Worm (Caenorhabditis elegans) whole organism, mixed stage, embryonic: Measurements from ENCODE around the gene Y32G9A.2.

Source experiments
- M03D4.4 ChIP-seq: sonication (generic microtip); optimal IDR thresholded peaks from 2 replicates; lab custom pipeline; 2017; ENCODE audit warnings: mild to moderate bottlenecking, missing genetic modification characterization, missing compliant biosample characterization
- bed-3 ChIP-seq: fragments of 200-800 bp; sonication (Bioruptor generic); optimal IDR thresholded peaks from 3 replicates; lab custom pipeline; 2018; ENCODE audit warnings: mild to moderate bottlenecking, missing genetic modification characterization, moderate library complexity, missing compliant biosample characterization
- blmp-1 ChIP-seq: fragments of 150-350 bp; optimal IDR thresholded peaks from 2 replicates; lab custom pipeline; 2014; ENCODE audit warnings: missing biosample characterization, missing genetic modification characterization
- ceh-39 ChIP-seq: fragments of 150-350 bp; optimal IDR thresholded peaks from 2 replicates; lab custom pipeline; 2014; ENCODE audit warnings: missing biosample characterization, missing genetic modification characterization
- ces-1 ChIP-seq: fragments of 150-350 bp; optimal IDR thresholded peaks from 2 replicates; lab custom pipeline; 2014; ENCODE audit warnings: missing biosample characterization, missing genetic modification reagents, missing genetic modification characterization
- cnd-1 ChIP-seq: fragments of 200-800 bp; sonication (Bioruptor generic); optimal IDR thresholded peaks from 2 replicates; lab custom pipeline; 2018; ENCODE audit warnings: mild to moderate bottlenecking, missing genetic modification characterization, missing compliant biosample characterization
- drap-1 ChIP-seq: fragments of 200-800 bp; sonication (Bioruptor generic); optimal IDR thresholded peaks from 3 replicates; lab custom pipeline; 2018; ENCODE audit warnings: mild to moderate bottlenecking, missing genetic modification characterization, missing compliant biosample characterization
- elt-1 ChIP-seq: sonication (generic microtip); optimal IDR thresholded peaks from 2 replicates; lab custom pipeline; 2017; ENCODE audit warnings: missing genetic modification characterization, mild to moderate bottlenecking, missing compliant biosample characterization, antibody characterized with exemption, moderate library complexity, borderline replicate concordance; ENCODE audit not compliant: insufficient read depth
- elt-3 ChIP-seq: fragments of 150-350 bp; optimal IDR thresholded peaks from 2 replicates; lab custom pipeline; 2014; ENCODE audit warnings: missing biosample characterization, missing genetic modification characterization
- flh-1 ChIP-seq: fragments of 200-800 bp; sonication (Bioruptor generic); optimal IDR thresholded peaks from 2 replicates; lab custom pipeline; 2018; ENCODE audit warnings: mild to moderate bottlenecking, missing genetic modification characterization, moderate library complexity, missing compliant biosample characterization
- ham-2 ChIP-seq: fragments of 200-800 bp; sonication (Bioruptor generic); optimal IDR thresholded peaks from 2 replicates; lab custom pipeline; 2018; ENCODE audit warnings: mild to moderate bottlenecking, missing genetic modification characterization, missing compliant biosample characterization
- lin-13 ChIP-seq: fragments of 150-350 bp; optimal IDR thresholded peaks from 2 replicates; lab custom pipeline; 2014; ENCODE audit warnings: missing biosample characterization, missing genetic modification characterization
- lin-32 ChIP-seq: fragments of 200-800 bp; sonication (Bioruptor generic); optimal IDR thresholded peaks from 2 replicates; lab custom pipeline; 2018; ENCODE audit warnings: mild to moderate bottlenecking, missing genetic modification characterization, missing compliant biosample characterization
- lsy-2 ChIP-seq: fragments of 150-350 bp; optimal IDR thresholded peaks from 2 replicates; lab custom pipeline; 2014; ENCODE audit warnings: missing biosample characterization, missing genetic modification characterization
- mls-2 ChIP-seq: sonication (generic microtip); optimal IDR thresholded peaks from 2 replicates; lab custom pipeline; 2016; ENCODE audit warnings: mild to moderate bottlenecking, missing genetic modification characterization, moderate library complexity, missing compliant biosample characterization
- nhr-2 ChIP-seq: fragments of 150-350 bp; optimal IDR thresholded peaks from 2 replicates; lab custom pipeline; 2014; ENCODE audit warnings: missing biosample characterization, missing genetic modification characterization
- nhr-237 ChIP-seq: fragments of 150-350 bp; optimal IDR thresholded peaks from 2 replicates; lab custom pipeline; 2014; ENCODE audit warnings: missing biosample characterization, missing genetic modification characterization
- nhr-76 ChIP-seq: sonication (generic microtip); optimal IDR thresholded peaks from 2 replicates; lab custom pipeline; 2017; ENCODE audit warnings: missing biosample characterization, missing genetic modification characterization
- pha-4 ChIP-seq: fragments of 150-350 bp; optimal IDR thresholded peaks from 2 replicates; lab custom pipeline; 2018; ENCODE audit warnings: missing biosample characterization, missing genetic modification reagents, missing genetic modification characterization
- sem-2 ChIP-seq: fragments of 200-800 bp; sonication (Bioruptor generic); optimal IDR thresholded peaks from 2 replicates; lab custom pipeline; 2018; ENCODE audit warnings: mild to moderate bottlenecking, missing genetic modification characterization, missing compliant biosample characterization
- snpc-4 ChIP-seq: fragments of 150-350 bp; optimal IDR thresholded peaks from 2 replicates; lab custom pipeline; 2014; ENCODE audit warnings: missing biosample characterization, missing genetic modification characterization
- sptf-1 ChIP-seq: sonication (generic microtip); optimal IDR thresholded peaks from 2 replicates; lab custom pipeline; 2017; ENCODE audit warnings: mild to moderate bottlenecking, missing genetic modification characterization, moderate library complexity, missing compliant biosample characterization
- tbx-8 ChIP-seq: fragments of 200-800 bp; sonication (Bioruptor generic); optimal IDR thresholded peaks from 2 replicates; lab custom pipeline; 2018; ENCODE audit warnings: mild to moderate bottlenecking, missing genetic modification characterization, moderate library complexity, missing compliant biosample characterization
- unc-120 ChIP-seq: sonication (generic microtip); optimal IDR thresholded peaks from 2 replicates; lab custom pipeline; 2017; ENCODE audit warnings: missing genetic modification characterization, missing compliant biosample characterization; ENCODE audit not compliant: poor library complexity, severe bottlenecking
- unc-39 ChIP-seq: fragments of 150-350 bp; optimal IDR thresholded peaks from 2 replicates; lab custom pipeline; 2014; ENCODE audit warnings: missing biosample characterization, missing genetic modification characterization
- unc-62 ChIP-seq: fragments of 150-350 bp; optimal IDR thresholded peaks from 2 replicates; lab custom pipeline; 2014; ENCODE audit warnings: missing biosample characterization, missing genetic modification reagents, missing genetic modification characterization
- zip-8 ChIP-seq: fragments of 150-350 bp; optimal IDR thresholded peaks from 2 replicates; lab custom pipeline; 2014; ENCODE audit warnings: missing biosample characterization, missing genetic modification characterization
- ztf-11 ChIP-seq: fragments of 150-350 bp; optimal IDR thresholded peaks from 2 replicates; lab custom pipeline; 2014; ENCODE audit warnings: missing biosample characterization, missing genetic modification characterization

Gene Y32G9A.2

DNA sequence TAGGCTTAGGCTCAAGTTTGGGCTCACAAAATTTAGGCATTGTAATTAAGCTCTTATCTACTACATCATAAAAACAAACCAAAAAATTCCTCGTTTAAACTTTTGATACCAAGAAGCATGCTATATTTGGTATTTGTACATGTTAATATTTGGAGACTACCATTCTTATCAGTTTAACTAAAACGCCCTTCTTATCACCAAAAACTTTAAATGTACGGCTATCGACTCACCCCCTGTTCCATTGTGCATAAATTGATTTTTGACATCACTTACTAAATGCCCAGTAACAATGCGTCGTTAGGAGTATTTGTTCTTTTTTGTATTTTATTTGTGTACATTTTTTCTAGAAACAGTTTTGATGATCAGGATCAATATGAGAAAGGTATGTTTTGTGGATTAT is 8.7 kb downstream of the Y32G9A.2 start, which contains the start of gene T06A1.5:
T06A1.5 (plus strand) TSS at position 209 of the 400 bp plus-strand sequence.
- TF ChIP-seq tbx-8, result no peak
- no peak for TF ChIP-seq ztf-11
- TF ChIP-seq nhr-76 (tag; lab: Kevin White, UChicago), result no peak
- TF ChIP-seq cnd-1 (tag; lab: Kevin White, UChicago), result no peak
- no peak for TF ChIP-seq nhr-237 (tag; lab: Kevin White, UChicago)
- no peak for TF ChIP-seq zip-8 (tag; lab: Kevin White, UChicago)
- no peak for TF ChIP-seq unc-62 (GFP tag; lab: Kevin White, UChicago)

DNA sequence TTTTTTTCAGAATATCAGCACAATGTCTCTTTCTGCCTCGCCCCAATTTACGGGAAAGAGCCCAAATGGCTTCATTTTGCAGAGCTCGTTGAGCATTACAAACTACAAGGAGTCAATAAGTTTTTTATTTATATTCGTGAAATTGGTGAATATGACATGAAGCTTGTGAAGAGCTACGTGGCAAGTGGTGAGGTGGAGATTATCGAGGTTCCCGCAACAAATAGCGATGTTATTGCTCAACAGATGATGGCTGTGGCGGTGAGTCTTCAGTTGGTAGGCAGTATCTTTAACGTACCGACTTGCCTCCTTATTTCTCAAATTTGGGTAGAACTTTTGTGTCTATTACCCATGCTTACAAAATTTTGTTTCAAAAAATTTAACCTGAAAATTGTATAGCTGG is 10.2 kb downstream of the Y32G9A.2 start:
- TF ChIP-seq pha-4 (tag; lab: Kevin White, UChicago) (no peak), unc-62 (GFP tag; lab: Kevin White, UChicago) (no peak), cnd-1 (tag; lab: Kevin White, UChicago) (no peak), snpc-4 (tag; lab: Kevin White, UChicago) (no peak), ces-1 (GFP tag; lab: Kevin White, UChicago) (no peak), unc-39 (tag; lab: Kevin White, UChicago) (no peak), nhr-237 (tag; lab: Kevin White, UChicago) (no peak), ceh-39 (tag; lab: Kevin White, UChicago) (no peak), lin-13 (tag; lab: Kevin White, UChicago) (no peak), elt-3 (tag; lab: Kevin White, UChicago) (no peak)
- TF ChIP-seq, all 35 proteins: peak for 0

DNA sequence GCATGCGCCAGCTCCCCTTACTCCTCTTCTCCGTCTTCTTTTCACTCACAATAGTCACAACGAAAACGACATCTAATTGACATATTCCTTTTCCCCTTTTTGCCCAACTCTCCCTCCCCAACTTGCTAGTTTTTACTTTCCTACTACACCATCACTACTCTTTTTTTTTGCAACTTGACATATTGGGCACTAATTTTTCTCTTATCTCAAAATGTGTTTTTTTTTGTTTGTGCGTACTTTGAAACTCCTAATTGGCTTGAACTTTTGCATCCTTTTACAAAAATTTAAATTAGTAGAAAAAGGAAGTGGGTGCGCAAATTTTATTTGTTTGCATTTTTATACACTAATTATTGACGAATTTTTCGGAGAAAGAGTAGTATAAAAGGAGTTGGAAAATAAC is 17.2 kb downstream of the Y32G9A.2 start:
- no peak for TF ChIP-seq mls-2 (tag; lab: Kevin White, UChicago)
- no peak for TF ChIP-seq ces-1 (GFP tag; lab: Kevin White, UChicago)
- no peak for TF ChIP-seq elt-3 (tag; lab: Kevin White, UChicago)
- no peak for TF ChIP-seq flh-1 (GFP tag; lab: Kevin White, UChicago)
- TF ChIP-seq elt-1, result no peak
- TF ChIP-seq ham-2 (GFP tag; lab: Kevin White, UChicago), result no peak
- no peak for TF ChIP-seq M03D4.4 (tag; lab: Kevin White, UChicago)
- TF ChIP-seq nhr-76 (tag; lab: Kevin White, UChicago), result no peak
- TF ChIP-seq drap-1 (GFP tag; lab: Kevin White, UChicago), result no peak
- no peak for TF ChIP-seq zip-8 (tag; lab: Kevin White, UChicago)

- no peak for TF ChIP-seq zip-8 (tag; lab: Kevin White, UChicago)
- TF ChIP-seq unc-62 (GFP tag; lab: Kevin White, UChicago), result no peak
- no peak for TF ChIP-seq elt-3 (tag; lab: Kevin White, UChicago)
- no peak for TF ChIP-seq ces-1 (GFP tag; lab: Kevin White, UChicago)
- no peak for TF ChIP-seq blmp-1 (tag; lab: Kevin White, UChicago)
- no peak for TF ChIP-seq sptf-1 (tag; lab: Kevin White, UChicago)
Observed at ce11 chrV:1937963-1938362, 19.7 kb downstream of the Y32G9A.2 start, which contains the start of gene glb-25. Gene glb-25 (plus strand): TSS chrV:1938263.

DNA sequence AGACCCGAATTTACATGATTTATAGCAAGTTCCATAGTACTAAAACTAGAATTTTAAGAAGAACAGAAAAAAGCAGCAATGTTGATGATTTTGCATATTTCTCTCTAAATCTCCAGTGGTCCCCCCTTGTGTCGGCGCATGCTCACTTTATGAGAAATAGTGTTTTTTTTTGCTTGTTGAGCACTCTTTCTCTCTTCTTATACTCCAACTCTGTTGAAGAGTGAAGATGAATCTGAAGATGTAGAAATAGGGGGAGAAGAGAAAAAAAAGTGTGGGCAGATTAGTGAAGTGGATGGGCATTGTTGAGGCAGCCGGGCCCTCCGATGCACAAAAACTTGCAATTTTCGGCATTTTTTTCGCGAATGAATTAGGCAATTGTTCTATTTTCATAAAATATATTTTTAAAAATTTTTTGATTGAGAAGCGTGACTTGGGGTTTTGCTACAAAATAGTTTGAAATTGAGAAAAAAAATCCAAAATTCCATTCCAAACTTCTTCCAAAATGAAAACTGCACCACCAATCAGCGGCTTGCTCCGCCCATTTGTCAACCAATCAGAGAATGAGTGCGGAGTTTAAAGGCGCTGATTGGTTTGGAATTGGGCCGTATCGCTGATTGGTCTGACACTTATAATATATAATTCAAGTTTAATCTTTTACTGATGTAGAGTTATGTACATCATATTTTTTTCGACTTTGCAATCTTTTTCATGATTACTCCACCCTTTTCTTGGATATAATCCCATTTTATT is 22.3 kb downstream of the Y32G9A.2 start:
- TF ChIP-seq nhr-2 (tag; lab: Kevin White, UChicago), result no peak
- no peak for TF ChIP-seq drap-1 (GFP tag; lab: Kevin White, UChicago)
- no peak for TF ChIP-seq nhr-76 (tag; lab: Kevin White, UChicago)
- no peak for TF ChIP-seq unc-39 (tag; lab: Kevin White, UChicago)
- no peak for TF ChIP-seq ztf-11
- TF ChIP-seq blmp-1 (tag; lab: Kevin White, UChicago), result no peak
- no peak for TF ChIP-seq sem-2 (GFP tag; lab: Kevin White, UChicago)

DNA sequence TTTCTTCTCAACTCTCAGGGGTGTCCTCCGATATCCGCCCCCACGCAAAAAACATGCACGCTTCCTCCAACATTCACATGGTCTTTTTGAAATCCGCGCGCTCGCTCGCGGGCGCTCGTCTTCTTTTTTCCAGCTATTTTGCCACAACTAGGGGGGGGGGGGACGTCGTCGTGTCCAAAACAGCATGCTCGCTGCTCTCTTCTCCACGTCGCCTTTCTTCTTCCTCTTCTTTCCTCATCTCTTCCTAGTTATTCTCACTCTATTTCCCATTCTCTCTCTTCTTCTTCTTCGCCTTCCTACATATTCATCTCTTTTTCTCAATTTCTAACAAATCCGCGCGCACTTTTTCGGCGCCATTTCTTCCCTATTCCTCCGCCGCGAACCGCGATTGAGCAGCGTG is 25.2 kb downstream of the Y32G9A.2 start:
- TF ChIP-seq nhr-237 (tag; lab: Kevin White, UChicago) (no peak), lin-32 (GFP tag; lab: Kevin White, UChicago) (no peak), lsy-2 (tag; lab: Kevin White, UChicago) (no peak), tbx-8 (no peak), snpc-4 (tag; lab: Kevin White, UChicago) (no peak), bed-3 (GFP tag; lab: Kevin White, UChicago) (no peak), ham-2 (GFP tag; lab: Kevin White, UChicago) (no peak), elt-3 (tag; lab: Kevin White, UChicago) (no peak), sem-2 (GFP tag; lab: Kevin White, UChicago) (no peak), unc-120 (no peak), nhr-2 (tag; lab: Kevin White, UChicago) (no peak), ceh-39 (tag; lab: Kevin White, UChicago) (no peak), blmp-1 (tag; lab: Kevin White, UChicago) (no peak), ces-1 (GFP tag; lab: Kevin White, UChicago) (no peak), sptf-1 (tag; lab: Kevin White, UChicago) (no peak)
